Worm (Caenorhabditis elegans): ENCODE results near the gene C53C11.2.

- TF ChIP-seq cog-1 (tag; optimal IDR thresholded peaks at IDR 0.05) (no peak), flt-1 (GFP tag; IDR thresholded peaks at IDR 0.05) (no peak)
These were observed 37.5 kb downstream of the C53C11.2 start for ce11 chrX:17373955-17374354.

Measured in whole organism, midembryonic.